Worm (Caenorhabditis elegans) whole organism, L3 larva: Measurements from ENCODE around the gene dpy-23.

Experiments used
- ZK546.5 ChIP-seq: sonication (generic microtip); optimal IDR thresholded peaks from 2 replicates; lab custom pipeline; 2017; ENCODE audit warnings: missing biosample characterization, missing genetic modification characterization
- aly-2 ChIP-seq: fragments of 150-350 bp; optimal IDR thresholded peaks from 2 replicates; lab custom pipeline; 2014; ENCODE audit warnings: missing biosample characterization, missing genetic modification characterization
- ama-1 ChIP-seq: fragments of 150-350 bp; optimal IDR thresholded peaks from 2 replicates; lab custom pipeline; 2018
- ceh-16 ChIP-seq: sonication (generic microtip); optimal IDR thresholded peaks from 2 replicates; lab custom pipeline; 2017; ENCODE audit warnings: missing biosample characterization, missing genetic modification characterization
- ceh-28 ChIP-seq: fragments of 150-350 bp; optimal IDR thresholded peaks from 2 replicates; lab custom pipeline; 2014; ENCODE audit warnings: missing biosample characterization, missing genetic modification reagents, missing genetic modification characterization
- ceh-82 ChIP-seq: fragments of 150-350 bp; optimal IDR thresholded peaks from 2 replicates; lab custom pipeline; 2014; ENCODE audit warnings: missing biosample characterization, missing genetic modification characterization
- ceh-9 ChIP-seq: sonication (generic microtip); optimal IDR thresholded peaks from 2 replicates; lab custom pipeline; 2018; ENCODE audit warnings: missing biosample characterization, missing genetic modification characterization
- egl-27 ChIP-seq: sonication (generic microtip); optimal IDR thresholded peaks from 4 replicates; lab custom pipeline; 2017; ENCODE audit warnings: missing biosample characterization, missing genetic modification reagents, missing genetic modification characterization
- egl-5 ChIP-seq: fragments of 150-350 bp; optimal IDR thresholded peaks from 2 replicates; lab custom pipeline; 2017; ENCODE audit warnings: missing biosample characterization, missing genetic modification reagents, missing genetic modification characterization, inconsistent platforms
- elt-2 ChIP-seq: sonication (generic microtip); optimal IDR thresholded peaks from 2 replicates; lab custom pipeline; 2016; ENCODE audit warnings: missing genetic modification reagents, mild to moderate bottlenecking, missing genetic modification characterization, missing compliant biosample characterization
- fkh-2 ChIP-seq: fragments of 150-350 bp; optimal IDR thresholded peaks from 2 replicates; lab custom pipeline; 2014; ENCODE audit warnings: missing biosample characterization, missing genetic modification reagents, missing genetic modification characterization
- fos-1 ChIP-seq: fragments of 150-350 bp; optimal IDR thresholded peaks from 2 replicates; lab custom pipeline; 2014; ENCODE audit warnings: missing biosample characterization, missing genetic modification characterization
- hmg-11 ChIP-seq: sonication (generic microtip); optimal IDR thresholded peaks from 2 replicates; lab custom pipeline; 2016; ENCODE audit warnings: missing genetic modification characterization, missing compliant biosample characterization
- jun-1 ChIP-seq: fragments of 150-350 bp; optimal IDR thresholded peaks from 2 replicates; lab custom pipeline; 2014; ENCODE audit warnings: missing biosample characterization, missing genetic modification reagents, missing genetic modification characterization
- lin-15B ChIP-seq: fragments of 150-350 bp; optimal IDR thresholded peaks from 2 replicates; lab custom pipeline; 2014; ENCODE audit warnings: missing biosample characterization, missing genetic modification characterization
- lin-39 ChIP-seq: fragments of 150-350 bp; optimal IDR thresholded peaks from 2 replicates; lab custom pipeline; 2018; ENCODE audit warnings: missing biosample characterization, missing genetic modification reagents, missing genetic modification characterization
- mml-1 ChIP-seq: fragments of 150-350 bp; sonication (generic microtip); optimal IDR thresholded peaks from 3 replicates; lab custom pipeline; 2014; ENCODE audit warnings: missing biosample characterization, missing genetic modification characterization
- nfya-1 ChIP-seq: sonication (generic microtip); optimal IDR thresholded peaks from 2 replicates; lab custom pipeline; 2017; ENCODE audit warnings: missing genetic modification characterization, mild to moderate bottlenecking, missing compliant biosample characterization, antibody characterized with exemption, moderate library complexity; ENCODE audit not compliant: insufficient read depth
- nhr-11 ChIP-seq: fragments of 150-350 bp; optimal IDR thresholded peaks from 2 replicates; lab custom pipeline; 2014; ENCODE audit warnings: missing biosample characterization, missing genetic modification characterization
- nhr-12 ChIP-seq: fragments of 150-350 bp; optimal IDR thresholded peaks from 2 replicates; lab custom pipeline; 2014; ENCODE audit warnings: missing biosample characterization, missing genetic modification characterization
- nhr-23 ChIP-seq: fragments of 150-350 bp; optimal IDR thresholded peaks from 2 replicates; lab custom pipeline; 2014; ENCODE audit warnings: missing biosample characterization, missing genetic modification reagents, missing genetic modification characterization
- nhr-237 ChIP-seq: fragments of 150-350 bp; optimal IDR thresholded peaks from 2 replicates; lab custom pipeline; 2014; ENCODE audit warnings: missing biosample characterization, missing genetic modification characterization
- nhr-28 ChIP-seq: fragments of 150-350 bp; optimal IDR thresholded peaks from 2 replicates; lab custom pipeline; 2014; ENCODE audit warnings: missing biosample characterization, missing genetic modification characterization
- nhr-43 ChIP-seq: sonication (generic microtip); optimal IDR thresholded peaks from 2 replicates; lab custom pipeline; 2016; ENCODE audit warnings: mild to moderate bottlenecking, missing genetic modification characterization, missing compliant biosample characterization; ENCODE audit not compliant: poor library complexity, severe bottlenecking
- nhr-67 ChIP-seq: fragments of 150-350 bp; optimal IDR thresholded peaks from 2 replicates; lab custom pipeline; 2014; ENCODE audit warnings: missing biosample characterization, missing genetic modification characterization
- nhr-76 ChIP-seq: fragments of 150-350 bp; sonication (generic microtip); optimal IDR thresholded peaks from 5 replicates; lab custom pipeline; 2014; ENCODE audit warnings: missing biosample characterization, missing genetic modification characterization
- pqm-1 ChIP-seq: fragments of 150-350 bp; optimal IDR thresholded peaks from 2 replicates; lab custom pipeline; 2017; ENCODE audit warnings: missing biosample characterization, missing genetic modification characterization, inconsistent platforms
- sea-2 ChIP-seq: fragments of 150-350 bp; sonication (generic microtip); optimal IDR thresholded peaks from 4 replicates; lab custom pipeline; 2014; ENCODE audit warnings: missing biosample characterization, missing genetic modification reagents, missing genetic modification characterization
- skn-1 ChIP-seq: fragments of 150-350 bp; optimal IDR thresholded peaks from 2 replicates; lab custom pipeline; 2014; ENCODE audit warnings: missing biosample characterization, missing genetic modification characterization
- snpc-4 ChIP-seq: fragments of 150-350 bp; optimal IDR thresholded peaks from 2 replicates; lab custom pipeline; 2014; ENCODE audit warnings: missing biosample characterization, missing genetic modification characterization
- unc-39 ChIP-seq: sonication (generic microtip); optimal IDR thresholded peaks from 4 replicates; lab custom pipeline; 2017; ENCODE audit warnings: missing biosample characterization, missing genetic modification characterization
- unc-62 ChIP-seq: fragments of 150-350 bp; sonication (generic microtip); optimal IDR thresholded peaks from 4 replicates; lab custom pipeline; 2014; ENCODE audit warnings: missing biosample characterization, missing genetic modification reagents, missing genetic modification characterization
- zag-1 ChIP-seq: fragments of 150-350 bp; optimal IDR thresholded peaks from 2 replicates; lab custom pipeline; 2014; ENCODE audit warnings: missing biosample characterization, missing genetic modification characterization
- ztf-11 ChIP-seq: fragments of 150-350 bp; optimal IDR thresholded peaks from 2 replicates; lab custom pipeline; 2014; ENCODE audit warnings: missing biosample characterization, missing genetic modification characterization

Gene dpy-23

DNA sequence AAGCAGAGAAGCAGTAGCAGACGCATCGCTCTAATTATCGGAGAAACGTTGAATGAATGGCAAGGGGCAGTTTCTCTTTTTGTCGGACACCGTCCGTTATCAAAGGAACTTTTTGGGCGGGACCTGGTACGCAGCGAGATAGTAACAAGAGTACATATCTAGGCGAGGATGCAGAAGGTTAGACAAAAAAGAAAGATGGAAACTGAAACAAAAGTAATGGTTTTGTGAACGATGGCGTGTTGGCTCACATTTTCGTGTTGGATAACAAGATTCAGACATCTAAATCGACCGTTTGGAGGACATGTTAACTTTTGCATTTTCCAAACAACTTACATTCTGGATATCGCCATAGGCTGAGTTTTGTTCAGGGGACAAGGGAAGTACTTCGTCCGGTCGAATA lies 31.7 kb upstream of the dpy-23 start, which contains the start of gene F14H12.6:
F14H12.6 (minus strand) TSS at position 101 of the 400 bp plus-strand sequence.
- TF ChIP-seq nhr-11 = no peak

DNA sequence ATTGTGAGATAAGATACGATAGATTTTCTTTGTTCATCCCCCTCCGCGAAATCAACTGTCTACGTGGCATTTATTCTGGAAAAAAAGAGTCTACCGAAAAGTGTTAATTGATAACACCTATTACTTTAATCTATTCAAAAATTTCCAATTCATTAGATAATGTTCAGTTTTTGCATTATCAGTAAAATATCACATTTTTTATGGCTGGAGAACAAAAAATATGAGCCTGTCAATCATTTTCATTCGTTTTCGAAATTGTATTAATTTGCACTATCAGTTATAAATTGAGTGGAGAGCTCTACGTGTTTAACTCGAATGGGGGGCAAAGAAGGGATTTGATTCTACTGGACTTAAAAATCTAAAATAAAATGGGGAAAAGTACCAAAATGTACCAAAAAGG lies 30.1 kb upstream of the dpy-23 start:
- TF ChIP-seq elt-2 = peak; percentile 61
- TF ChIP-seq egl-27 (tag; lab: Kevin White, UChicago) = no peak

DNA sequence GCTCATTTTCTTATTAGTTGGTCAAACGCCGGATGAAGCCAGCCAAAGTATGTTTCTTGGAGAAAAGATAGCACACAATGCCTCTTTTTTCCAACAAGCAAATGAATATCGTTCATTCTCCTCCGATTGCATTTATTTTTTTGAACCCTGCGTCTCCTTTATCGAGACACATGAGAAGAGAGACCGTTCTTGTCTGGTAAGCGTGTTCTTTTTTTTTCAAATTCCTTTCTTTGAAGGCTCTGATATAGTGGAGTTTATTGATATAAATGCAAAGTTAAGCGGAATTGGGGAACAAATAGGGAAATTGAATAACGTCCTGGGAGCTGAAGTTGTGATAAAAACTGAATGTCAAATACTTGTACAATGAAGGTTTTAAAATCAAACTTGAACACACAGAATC lies 26.6 kb upstream of the dpy-23 start, which contains the start of gene F14H12.7:
F14H12.7 (minus strand) TSS at position 101 of the 400 bp plus-strand sequence.
- TF ChIP-seq nhr-43 (no peak), aly-2 (tag; lab: Kevin White, UChicago) (no peak), fkh-2 (tag; lab: Kevin White, UChicago) (no peak), egl-27 (tag; lab: Kevin White, UChicago) (no peak), nfya-1 (tag; lab: Kevin White, UChicago) (no peak), nhr-23 (tag; lab: Kevin White, UChicago) (no peak), ceh-28 (tag; lab: Kevin White, UChicago) (no peak), nhr-67 (tag; lab: Kevin White, UChicago) (no peak), snpc-4 (tag; lab: Kevin White, UChicago) (no peak), nhr-237 (tag; lab: Kevin White, UChicago) (no peak), zag-1 (tag; lab: Kevin White, UChicago) (no peak)
- TF ChIP-seq, all 47 proteins: peak for 0

DNA sequence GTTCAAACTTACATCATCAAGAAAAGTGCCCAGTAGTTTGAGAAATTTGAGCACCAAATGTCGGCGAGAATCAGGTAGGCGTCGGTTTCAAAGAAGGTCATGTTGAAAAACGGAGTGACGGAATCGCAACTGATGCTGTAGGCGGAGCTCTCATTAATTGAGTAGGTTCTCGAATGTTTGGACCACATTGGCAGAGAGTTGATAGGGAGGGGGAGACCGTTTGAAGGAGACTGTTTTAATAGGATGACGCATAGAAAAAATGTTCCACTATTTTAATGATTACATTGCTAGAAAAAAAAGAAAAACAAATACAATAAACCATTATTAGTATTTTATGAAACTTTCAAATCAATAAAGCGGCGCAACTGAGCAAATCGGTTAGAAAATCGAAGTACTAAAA lies 26.0 kb upstream of the dpy-23 start, which contains the start of gene F14H12.17:
F14H12.17 (minus strand) TSS at position 101 of the 400 bp plus-strand sequence.
- TF ChIP-seq nhr-67 (tag; lab: Kevin White, UChicago) = no peak
- TF ChIP-seq skn-1 (tag; lab: Kevin White, UChicago) = no peak
- TF ChIP-seq nhr-76 = no peak
- no peak for TF ChIP-seq fos-1 (tag; lab: Kevin White, UChicago)
- TF ChIP-seq snpc-4 (tag; lab: Kevin White, UChicago) = no peak
- no peak for TF ChIP-seq ztf-11
- no peak for TF ChIP-seq jun-1 (tag; lab: Kevin White, UChicago)
- TF ChIP-seq ceh-16 = no peak
- no peak for TF ChIP-seq sea-2 (GFP tag; lab: Kevin White, UChicago)
- TF ChIP-seq nhr-11 = no peak
- TF ChIP-seq mml-1 (tag; lab: Kevin White, UChicago) = no peak
- TF ChIP-seq nhr-23 (tag; lab: Kevin White, UChicago) = no peak
- no peak for TF ChIP-seq ceh-82 (tag; lab: Kevin White, UChicago)
- TF ChIP-seq nhr-12 (tag; lab: Kevin White, UChicago) = no peak
- TF ChIP-seq elt-2 = no peak
- no peak for TF ChIP-seq nfya-1 (tag; lab: Kevin White, UChicago)

DNA sequence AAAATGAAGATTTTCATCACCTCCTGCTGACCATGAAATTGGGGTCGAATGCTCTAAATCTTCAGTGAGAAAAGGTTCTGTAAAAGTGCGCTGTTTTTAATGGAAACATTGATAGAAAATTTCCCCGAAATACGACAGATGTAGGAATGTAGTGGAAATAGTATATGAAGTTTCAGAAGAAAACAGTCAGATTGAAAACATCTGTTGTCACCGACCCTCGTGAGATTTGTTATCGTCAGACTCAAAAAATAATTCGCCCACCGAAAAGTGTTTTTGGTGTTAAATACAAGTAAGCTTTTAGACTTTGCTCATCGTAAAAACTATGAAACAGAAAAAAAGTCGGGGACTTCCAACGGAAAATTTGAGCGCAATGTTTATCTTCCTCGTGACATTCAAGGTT lies 24.3 kb upstream of the dpy-23 start, which contains the start of gene F14H12.8:
F14H12.8 (minus strand) TSS at position 101 of the 400 bp plus-strand sequence.
- no peak for TF ChIP-seq lin-39 (tag; lab: Kevin White, UChicago)
- no peak for TF ChIP-seq snpc-4 (tag; lab: Kevin White, UChicago)
- TF ChIP-seq ama-1 (lab: Kevin White, UChicago) = no peak
- TF ChIP-seq nhr-23 (tag; lab: Kevin White, UChicago) = no peak
- no peak for TF ChIP-seq ceh-9 (tag; lab: Kevin White, UChicago)
- no peak for TF ChIP-seq zag-1 (tag; lab: Kevin White, UChicago)
- TF ChIP-seq ztf-11 = no peak
- TF ChIP-seq jun-1 (tag; lab: Kevin White, UChicago) = no peak

DNA sequence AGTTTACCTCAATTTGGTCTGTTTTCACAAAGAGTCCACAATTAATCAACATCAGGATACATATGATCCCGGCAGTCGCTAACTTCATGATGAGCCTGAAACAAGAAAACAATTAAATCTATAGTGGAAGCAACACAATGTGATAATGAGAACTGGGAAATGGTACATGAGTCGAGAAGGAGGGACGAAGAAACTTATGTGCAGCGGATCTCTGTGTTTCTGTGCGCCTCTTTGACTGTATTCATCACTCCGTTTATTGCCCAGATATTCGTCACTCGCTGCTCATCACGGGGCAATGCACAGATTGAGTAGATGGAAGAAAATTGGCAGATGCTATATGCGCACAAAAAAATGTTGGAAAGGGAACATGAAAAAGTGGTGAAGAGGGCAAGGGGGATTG lies 22.9 kb upstream of the dpy-23 start, which contains the start of gene R160.3:
R160.3 (minus strand) TSS at position 101 of the 400 bp plus-strand sequence.
- no peak for TF ChIP-seq zag-1 (tag; lab: Kevin White, UChicago)
- no peak for TF ChIP-seq nhr-67 (tag; lab: Kevin White, UChicago)
- no peak for TF ChIP-seq unc-39 (tag; lab: Kevin White, UChicago)
- TF ChIP-seq ZK546.5 (tag; lab: Kevin White, UChicago) = no peak
- TF ChIP-seq lin-15B (tag; lab: Kevin White, UChicago) = no peak
- no peak for TF ChIP-seq hmg-11 (tag; lab: Kevin White, UChicago)
- TF ChIP-seq egl-5 (tag; lab: Kevin White, UChicago) = no peak
- no peak for TF ChIP-seq pqm-1 (tag; lab: Kevin White, UChicago)
- TF ChIP-seq aly-2 (tag; lab: Kevin White, UChicago) = no peak
- no peak for TF ChIP-seq fos-1 (tag; lab: Kevin White, UChicago)
- no peak for TF ChIP-seq nhr-28 (tag; lab: Kevin White, UChicago)
- no peak for TF ChIP-seq ceh-9 (tag; lab: Kevin White, UChicago)
- no peak for TF ChIP-seq unc-62 (GFP tag; lab: Kevin White, UChicago)
- no peak for TF ChIP-seq skn-1 (tag; lab: Kevin White, UChicago)
- TF ChIP-seq nhr-23 (tag; lab: Kevin White, UChicago) = no peak
